Worm (Caenorhabditis elegans) whole organism, L4/young adult: Measurements from ENCODE around the gene srlf-22.

Source experiments
- W03F9.2 ChIP-seq: fragments of 150-350 bp; optimal IDR thresholded peaks from 2 replicates; lab custom pipeline; 2014; ENCODE audit warnings: missing biosample characterization, missing genetic modification characterization
- dao-5 ChIP-seq: sonication (generic microtip); optimal IDR thresholded peaks from 2 replicates; lab custom pipeline; 2016; ENCODE audit warnings: missing genotype, missing genetic modification characterization, moderate library complexity, missing compliant biosample characterization
- him-1 ChIP-seq: sonication (generic microtip); optimal IDR thresholded peaks from 2 replicates; lab custom pipeline; 2016; ENCODE audit warnings: missing genotype, missing genetic modification reagents, missing genetic modification characterization, missing compliant biosample characterization

DNA sequence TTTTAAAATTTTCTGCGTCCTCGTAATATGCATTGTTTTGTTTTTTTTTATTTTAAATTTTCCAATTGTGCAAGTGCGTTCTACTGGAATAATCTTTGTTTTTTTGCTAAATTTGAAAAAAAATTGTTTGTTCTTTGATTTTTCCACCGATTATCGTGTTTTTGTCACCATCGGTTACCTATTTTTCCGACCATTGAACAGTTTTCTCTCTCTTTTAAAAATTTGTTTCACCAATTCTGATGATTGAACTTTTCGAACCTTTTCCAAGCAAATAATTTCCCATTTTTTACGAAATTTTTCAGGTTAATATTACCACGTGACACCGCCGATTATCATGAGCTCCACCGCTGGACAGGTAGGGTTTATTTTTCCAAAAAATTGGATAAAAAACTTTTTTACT is 20.5 kb downstream of the srlf-22 start, which contains the start of gene adh-5:
- TF ChIP-seq him-1 (tag; lab: Kevin White, UChicago) (no peak), W03F9.2 (tag; lab: Kevin White, UChicago) (no peak), dao-5 (tag; lab: Kevin White, UChicago) (no peak)
